Fruit fly (Drosophila melanogaster) S2 (cell line): Measurements from ENCODE around the gene Glut4EF.

ENCODE experiments used
- CG8478 ChIP-seq: fragments of >200 bp; optimal IDR thresholded peaks from 2 replicates; lab custom pipeline; 2018
- CTCF ChIP-seq, 2 experiments: fragments of >200 bp; optimal IDR thresholded peaks; 2 replicates each; lab custom pipeline; 2018

- no peak for TF ChIP-seq CG8478 (lab: Kevin White, UChicago)
- peak in 1 of 2 experiments; percentile 51 for TF ChIP-seq CTCF (optimal IDR thresholded peaks at IDR 0.05; lab: Kevin White, UChicago)
Measured at dm6 chr3R:9985585-9986393, 111.3 kb downstream of the Glut4EF start, which contains the start of gene Art4.
